Worm (Caenorhabditis elegans) whole organism, mixed stage, embryonic: ENCODE data around the gene tftc-3.

Experiments used
- ceh-83 ChIP-seq: fragments of 200-800 bp; sonication (Bioruptor generic); optimal IDR thresholded peaks from 2 replicates; lab custom pipeline; 2018; ENCODE audit warnings: mild to moderate bottlenecking, missing genetic modification characterization, missing compliant biosample characterization
- elt-1 ChIP-seq: sonication (generic microtip); optimal IDR thresholded peaks from 2 replicates; lab custom pipeline; 2017; ENCODE audit warnings: missing genetic modification characterization, mild to moderate bottlenecking, missing compliant biosample characterization, antibody characterized with exemption, moderate library complexity, borderline replicate concordance; ENCODE audit not compliant: insufficient read depth
- elt-3 ChIP-seq: fragments of 150-350 bp; optimal IDR thresholded peaks from 2 replicates; lab custom pipeline; 2014; ENCODE audit warnings: missing biosample characterization, missing genetic modification characterization
- ham-2 ChIP-seq: fragments of 200-800 bp; sonication (Bioruptor generic); optimal IDR thresholded peaks from 2 replicates; lab custom pipeline; 2018; ENCODE audit warnings: mild to moderate bottlenecking, missing genetic modification characterization, missing compliant biosample characterization
- lin-13 ChIP-seq: fragments of 150-350 bp; optimal IDR thresholded peaks from 2 replicates; lab custom pipeline; 2014; ENCODE audit warnings: missing biosample characterization, missing genetic modification characterization
- mls-2 ChIP-seq: sonication (generic microtip); optimal IDR thresholded peaks from 2 replicates; lab custom pipeline; 2016; ENCODE audit warnings: mild to moderate bottlenecking, missing genetic modification characterization, moderate library complexity, missing compliant biosample characterization
- nhr-12 ChIP-seq: fragments of 150-350 bp; optimal IDR thresholded peaks from 2 replicates; lab custom pipeline; 2014; ENCODE audit warnings: missing biosample characterization, missing genetic modification characterization
- nhr-237 ChIP-seq: fragments of 150-350 bp; optimal IDR thresholded peaks from 2 replicates; lab custom pipeline; 2014; ENCODE audit warnings: missing biosample characterization, missing genetic modification characterization
- nhr-76 ChIP-seq: sonication (generic microtip); optimal IDR thresholded peaks from 2 replicates; lab custom pipeline; 2017; ENCODE audit warnings: missing biosample characterization, missing genetic modification characterization
- pha-4 ChIP-seq: fragments of 150-350 bp; optimal IDR thresholded peaks from 2 replicates; lab custom pipeline; 2018; ENCODE audit warnings: missing biosample characterization, missing genetic modification reagents, missing genetic modification characterization
- ztf-11 ChIP-seq: fragments of 150-350 bp; optimal IDR thresholded peaks from 2 replicates; lab custom pipeline; 2014; ENCODE audit warnings: missing biosample characterization, missing genetic modification characterization

- TF ChIP-seq pha-4 (tag; lab: Kevin White, UChicago) (no peak), elt-3 (tag; lab: Kevin White, UChicago) (no peak), ham-2 (no peak), nhr-76 (tag; lab: Kevin White, UChicago) (no peak), ceh-83 (GFP tag; lab: Kevin White, UChicago) (no peak), mls-2 (tag; lab: Kevin White, UChicago) (no peak), ztf-11 (tag; lab: Kevin White, UChicago) (no peak), elt-1 (no peak), nhr-12 (tag; lab: Kevin White, UChicago) (no peak), nhr-237 (no peak), lin-13 (no peak)
Observed at ce11 chrV:10237959-10238444, 27.9 kb upstream of the tftc-3 start.
